Fruit fly (Drosophila melanogaster): Measurements from ENCODE around the gene HP1D3csd.

Gene HP1D3csd

DNA sequence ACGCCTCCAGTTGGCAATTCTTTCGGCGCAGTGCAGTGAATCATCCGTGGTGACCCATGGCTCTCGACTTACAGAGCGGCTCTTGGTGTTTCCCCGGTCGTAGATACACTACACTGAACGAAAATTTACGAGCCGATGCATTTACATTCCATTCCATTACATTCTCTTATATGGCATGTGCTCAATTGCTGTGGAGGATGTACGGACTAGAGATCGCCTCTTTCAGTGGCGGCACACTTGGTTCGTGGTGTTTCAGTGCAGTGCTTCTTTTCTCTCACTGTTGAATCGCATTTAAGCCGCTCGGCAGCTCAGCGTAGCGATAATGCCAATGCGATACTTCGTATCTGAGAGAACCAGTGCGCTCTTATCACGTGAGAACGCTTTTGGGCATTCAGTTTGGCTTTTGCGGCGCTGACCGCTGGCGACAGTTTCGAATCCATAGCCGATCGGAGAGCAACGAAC is 2.4 kb upstream of the HP1D3csd start, which contains the start of gene Mec2 (continued):
- TF ChIP-seq lbe (GFP tag; optimal IDR thresholded peaks at IDR 0.05) = peak; percentile 44
- TF ChIP-seq pita (GFP tag; optimal IDR thresholded peaks at IDR 0.05) = no peak
- peak; percentile 1 for TF ChIP-seq Mad (GFP tag; optimal IDR thresholded peaks at IDR 0.05)
- 0 out of 2 replicates have a peak, but pooled peaks have one; percentile 14 for TF ChIP-seq Awh (GFP tag; IDR thresholded peaks at IDR 0.05)
- peak; percentile 86 for TF ChIP-seq sens (GFP tag)
- peak; percentile 70 for TF ChIP-seq unpg (GFP tag; optimal IDR thresholded peaks at IDR 0.05)
- peak; percentile 38 for TF ChIP-seq CG10543 (GFP tag; optimal IDR thresholded peaks at IDR 0.05)
- 0 out of 3 replicates have a peak, but pooled peaks have one; percentile 41 for TF ChIP-seq CG7357 (GFP tag; IDR thresholded peaks at IDR 0.05)
- TF ChIP-seq gfzf (GFP tag; optimal IDR thresholded peaks at IDR 0.05) = no peak
- TF ChIP-seq H2.0 (GFP tag; IDR thresholded peaks at IDR 0.05) = peak; percentile 73
- TF ChIP-seq CG12219 (GFP tag; optimal IDR thresholded peaks at IDR 0.05) = peak; percentile 49
- TF ChIP-seq CG5953 (GFP tag; IDR thresholded peaks at IDR 0.05) = peak; percentile 50; the same call in 1 of the 2 replicates
- no peak for TF ChIP-seq CG6254 (GFP tag; optimal IDR thresholded peaks at IDR 0.05)
- peak; percentile 42 for TF ChIP-seq CG11398 (GFP tag; optimal IDR thresholded peaks at IDR 0.05)
- peak; percentile 2 for TF ChIP-seq CG10267 (tag; optimal IDR thresholded peaks at IDR 0.05)
- TF ChIP-seq CG3847 (GFP tag; IDR thresholded peaks at IDR 0.05) = peak; percentile 39; the same call in 1 of the 2 replicates
- peak; percentile 58 for TF ChIP-seq CHES-1-like (GFP tag; optimal IDR thresholded peaks at IDR 0.05)
- no peak for TF ChIP-seq Six4 (GFP tag; optimal IDR thresholded peaks at IDR 0.05)
- peak; percentile 32; the same call in 1 of the 3 replicates for TF ChIP-seq CG34422 (GFP tag; IDR thresholded peaks at IDR 0.05)
- 0 out of 4 replicates have a peak, but pooled peaks have one; percentile 53 for TF ChIP-seq chinmo (GFP tag; IDR thresholded peaks at IDR 0.05; ENCODE audit: partially characterized antibody)
- TF ChIP-seq pnt (GFP tag; optimal IDR thresholded peaks at IDR 0.05) = peak; percentile 37
- no peak for TF ChIP-seq caup (GFP tag; optimal IDR thresholded peaks at IDR 0.05; ENCODE audit: severe bottlenecking)
- no peak for TF ChIP-seq HHEX (GFP tag; optimal IDR thresholded peaks at IDR 0.05)
- peak; percentile 95 for TF ChIP-seq Ets65A (GFP tag)
- peak; percentile 46 for TF ChIP-seq CG8388 (GFP tag; optimal IDR thresholded peaks at IDR 0.05)
- TF ChIP-seq phol (tag; optimal IDR thresholded peaks at IDR 0.05) = peak; percentile 18
- peak; percentile 55 for TF ChIP-seq CG7556 (GFP tag; optimal IDR thresholded peaks at IDR 0.05)
- peak; percentile 30 for TF ChIP-seq CG2712 (tag; optimal IDR thresholded peaks at IDR 0.05)
- TF ChIP-seq bab2 (GFP tag; optimal IDR thresholded peaks at IDR 0.05) = peak; percentile 33
- TF ChIP-seq Dfd (GFP tag; optimal IDR thresholded peaks at IDR 0.05) = no peak
- peak; percentile 39 for TF ChIP-seq Rfx (GFP tag; IDR thresholded peaks at IDR 0.05)
- TF ChIP-seq Opbp (GFP tag; IDR thresholded peaks at IDR 0.05; ENCODE audit: partially characterized antibody) = no peak
- TF ChIP-seq CG8944 (GFP tag; optimal IDR thresholded peaks at IDR 0.05) = peak; percentile 41
- peak; percentile 56 for TF ChIP-seq E2f1 (GFP tag; IDR thresholded peaks at IDR 0.05)
- peak; percentile 47 for TF ChIP-seq CG30403 (GFP tag; optimal IDR thresholded peaks at IDR 0.05)
- TF ChIP-seq sqz (GFP tag; optimal IDR thresholded peaks at IDR 0.05) = no peak
- peak; percentile 55 for TF ChIP-seq tgo (GFP tag; IDR thresholded peaks at IDR 0.05)
- peak; percentile 39 for TF ChIP-seq CG10979 (tag; optimal IDR thresholded peaks at IDR 0.05)
- TF ChIP-seq CG12071 (GFP tag; optimal IDR thresholded peaks at IDR 0.05) = peak; percentile 12
- peak; percentile 66 for TF ChIP-seq zf30C (GFP tag; optimal IDR thresholded peaks at IDR 0.05)
- TF ChIP-seq ftz-f1 (GFP tag; optimal IDR thresholded peaks at IDR 0.05) = no peak
- peak; percentile 48 for TF ChIP-seq dm (GFP tag; optimal IDR thresholded peaks at IDR 0.05)
- TF ChIP-seq CG4707 (GFP tag; optimal IDR thresholded peaks at IDR 0.05) = no peak
- no peak for TF ChIP-seq CG12769 (tag; optimal IDR thresholded peaks at IDR 0.05)
- no peak for TF ChIP-seq da (GFP tag; optimal IDR thresholded peaks at IDR 0.05)
- peak; percentile 38 for TF ChIP-seq nmo (GFP tag; optimal IDR thresholded peaks at IDR 0.05)
- peak; percentile 32; the same call in 1 of the 2 replicates for TF ChIP-seq aop (GFP tag; IDR thresholded peaks at IDR 0.05)
- TF ChIP-seq PHDP (tag; optimal IDR thresholded peaks at IDR 0.05) = peak; percentile 50
- TF ChIP-seq zfh2 (GFP tag; optimal IDR thresholded peaks at IDR 0.05) = peak; percentile 60
- peak; percentile 58; the same call in 2 of the 3 replicates for TF ChIP-seq zfh1 (GFP tag; IDR thresholded peaks at IDR 0.05)
